Fruit fly (Drosophila melanogaster) Kc167 (cell line): ENCODE data around the gene TpnC25D.

Source experiments
- Myc ChIP-seq: fragments of >200 bp; optimal IDR thresholded peaks from 2 replicates; lab custom pipeline; 2017; ENCODE audit warnings: missing external identifiers
- Sin3A ChIP-seq: fragments of >200 bp; optimal IDR thresholded peaks from 2 replicates; lab custom pipeline; 2018; ENCODE audit warnings: missing external identifiers
- h ChIP-seq: fragments of >200 bp; optimal IDR thresholded peaks from 3 replicates; lab custom pipeline; 2018; ENCODE audit warnings: missing external identifiers
- insv ChIP-seq: fragments of >200 bp; optimal IDR thresholded peaks from 3 replicates; lab custom pipeline; 2018; ENCODE audit warnings: missing external identifiers
- psq ChIP-seq: fragments of >200 bp; optimal IDR thresholded peaks from 2 replicates; lab custom pipeline; 2017; ENCODE audit warnings: missing external identifiers
- ttk ChIP-seq: sonication (Bioruptor generic); optimal IDR thresholded peaks from 2 replicates; lab custom pipeline; 2017; ENCODE audit warnings: missing external identifiers

The TpnC25D gene

dm6 chr2L:5248582-5248981, 32.1 kb downstream of the TpnC25D start:
- TF ChIP-seq h (no peak), psq (lab: Kevin White, UChicago) (no peak), Sin3A (lab: Kevin White, UChicago) (no peak), ttk (lab: Kevin White, UChicago) (no peak), Myc (lab: Kevin White, UChicago) (no peak)

dm6 chr2L:5249766-5250165, 33.3 kb downstream of the TpnC25D start:
- TF ChIP-seq ttk (lab: Kevin White, UChicago) (no peak), insv (no peak), Sin3A (lab: Kevin White, UChicago) (no peak), h (no peak), Myc (lab: Kevin White, UChicago) (no peak)

dm6 chr2L:5251150-5251549, 34.6 kb downstream of the TpnC25D start:
- TF ChIP-seq Myc (lab: Kevin White, UChicago) (no peak), psq (lab: Kevin White, UChicago) (no peak), h (no peak), ttk (lab: Kevin White, UChicago) (no peak), Sin3A (lab: Kevin White, UChicago) (no peak), insv (no peak)

dm6 chr2L:5251725-5252124, 35.2 kb downstream of the TpnC25D start:
- TF ChIP-seq ttk (lab: Kevin White, UChicago): no peak
- TF ChIP-seq h: no peak
- no peak for TF ChIP-seq Myc (lab: Kevin White, UChicago)
- TF ChIP-seq psq (lab: Kevin White, UChicago): no peak
- no peak for TF ChIP-seq Sin3A (lab: Kevin White, UChicago)

- no peak for TF ChIP-seq h
- no peak for TF ChIP-seq psq (lab: Kevin White, UChicago)
- TF ChIP-seq Sin3A (lab: Kevin White, UChicago): no peak
- no peak for TF ChIP-seq ttk (lab: Kevin White, UChicago)
- TF ChIP-seq Myc (lab: Kevin White, UChicago): no peak
- TF ChIP-seq insv: no peak
Measured at dm6 chr2L:5252399-5253030, 36.0 kb downstream of the TpnC25D start.

dm6 chr2L:5254105-5254711, 37.7 kb downstream of the TpnC25D start:
- TF ChIP-seq ttk (lab: Kevin White, UChicago) (no peak), Sin3A (lab: Kevin White, UChicago) (no peak), insv (no peak), Myc (lab: Kevin White, UChicago) (no peak)

dm6 chr2L:5256036-5256846, 39.7 kb downstream of the TpnC25D start:
- TF ChIP-seq insv (no peak), ttk (lab: Kevin White, UChicago) (no peak), psq (lab: Kevin White, UChicago) (no peak), h (no peak), Myc (lab: Kevin White, UChicago) (no peak), Sin3A (lab: Kevin White, UChicago) (no peak)

dm6 chr2L:5259076-5259843, 42.8 kb downstream of the TpnC25D start:
- TF ChIP-seq Myc (lab: Kevin White, UChicago): no peak
- TF ChIP-seq ttk (lab: Kevin White, UChicago): no peak
- TF ChIP-seq psq (lab: Kevin White, UChicago): no peak
- no peak for TF ChIP-seq Sin3A (lab: Kevin White, UChicago)

dm6 chr2L:5260267-5260666, 43.8 kb downstream of the TpnC25D start:
- no peak for TF ChIP-seq Sin3A (lab: Kevin White, UChicago)
- no peak for TF ChIP-seq Myc (lab: Kevin White, UChicago)
- TF ChIP-seq psq (lab: Kevin White, UChicago): no peak
- TF ChIP-seq insv: no peak
- no peak for TF ChIP-seq h
- TF ChIP-seq ttk (lab: Kevin White, UChicago): no peak

dm6 chr2L:5261223-5261984, 44.9 kb downstream of the TpnC25D start:
- TF ChIP-seq h (no peak), psq (lab: Kevin White, UChicago) (no peak), insv (no peak)

dm6 chr2L:5263343-5264051, 47.0 kb downstream of the TpnC25D start, which contains the start of gene Cyp4ac1:
Cyp4ac1 (plus strand) TSS chr2L:5264001.
- no peak for TF ChIP-seq psq (lab: Kevin White, UChicago)
- no peak for TF ChIP-seq Sin3A (lab: Kevin White, UChicago)
- no peak for TF ChIP-seq Myc (lab: Kevin White, UChicago)
- no peak for TF ChIP-seq ttk (lab: Kevin White, UChicago)
- no peak for TF ChIP-seq h
- TF ChIP-seq insv: no peak
